Worm (Caenorhabditis elegans) whole organism, L3 larva: ENCODE results near the gene R05C11.4.
"Not testable (repeated sequence)": the region's sequence is repeated elsewhere in the genome, so short reads cannot be mapped to it uniquely, and the experiment has no call there.

Experiments used
- R02D3.7 ChIP-seq: fragments of 150-350 bp; optimal IDR thresholded peaks from 2 replicates; lab custom pipeline; 2014; ENCODE audit warnings: missing biosample characterization, missing genetic modification characterization
- aly-2 ChIP-seq: fragments of 150-350 bp; optimal IDR thresholded peaks from 2 replicates; lab custom pipeline; 2014; ENCODE audit warnings: missing biosample characterization, missing genetic modification characterization
- ama-1 ChIP-seq: fragments of 150-350 bp; optimal IDR thresholded peaks from 2 replicates; lab custom pipeline; 2018
- ceh-16 ChIP-seq: sonication (generic microtip); optimal IDR thresholded peaks from 2 replicates; lab custom pipeline; 2017; ENCODE audit warnings: missing biosample characterization, missing genetic modification characterization
- ceh-28 ChIP-seq: fragments of 150-350 bp; optimal IDR thresholded peaks from 2 replicates; lab custom pipeline; 2014; ENCODE audit warnings: missing biosample characterization, missing genetic modification reagents, missing genetic modification characterization
- ceh-82 ChIP-seq: fragments of 150-350 bp; optimal IDR thresholded peaks from 2 replicates; lab custom pipeline; 2014; ENCODE audit warnings: missing biosample characterization, missing genetic modification characterization
- ceh-9 ChIP-seq: sonication (generic microtip); optimal IDR thresholded peaks from 2 replicates; lab custom pipeline; 2018; ENCODE audit warnings: missing biosample characterization, missing genetic modification characterization
- daf-12 ChIP-seq: fragments of 150-350 bp; optimal IDR thresholded peaks from 2 replicates; lab custom pipeline; 2014; ENCODE audit warnings: missing biosample characterization, missing genetic modification reagents, missing genetic modification characterization
- egl-27 ChIP-seq: sonication (generic microtip); optimal IDR thresholded peaks from 4 replicates; lab custom pipeline; 2017; ENCODE audit warnings: missing biosample characterization, missing genetic modification reagents, missing genetic modification characterization
- egl-5 ChIP-seq: fragments of 150-350 bp; optimal IDR thresholded peaks from 2 replicates; lab custom pipeline; 2017; ENCODE audit warnings: missing biosample characterization, missing genetic modification reagents, missing genetic modification characterization, inconsistent platforms
- elt-1 ChIP-seq: fragments of 150-350 bp; optimal IDR thresholded peaks from 2 replicates; lab custom pipeline; 2014; ENCODE audit warnings: missing biosample characterization, missing genetic modification characterization
- elt-2 ChIP-seq: sonication (generic microtip); optimal IDR thresholded peaks from 2 replicates; lab custom pipeline; 2016; ENCODE audit warnings: missing genetic modification reagents, mild to moderate bottlenecking, missing genetic modification characterization, missing compliant biosample characterization
- elt-3 ChIP-seq, 3 experiments: fragments of 150-350 bp in 1 of 3; sonication (generic microtip) in 2 of 3; optimal IDR thresholded peaks; 2 replicates in 2 of 3; 4 replicates in 1 of 3; lab custom pipeline; 2014 to 2017; ENCODE audit warnings: missing biosample characterization in 3 of 3, missing genetic modification characterization in 3 of 3
- eor-1 ChIP-seq, 2 experiments: fragments of 150-350 bp; optimal IDR thresholded peaks; 2 replicates each; lab custom pipeline; 2014 to 2018; ENCODE audit warnings: missing biosample characterization in 2 of 2, missing genetic modification characterization in 2 of 2
- fkh-2 ChIP-seq: fragments of 150-350 bp; optimal IDR thresholded peaks from 2 replicates; lab custom pipeline; 2014; ENCODE audit warnings: missing biosample characterization, missing genetic modification reagents, missing genetic modification characterization
- fos-1 ChIP-seq: fragments of 150-350 bp; optimal IDR thresholded peaks from 2 replicates; lab custom pipeline; 2014; ENCODE audit warnings: missing biosample characterization, missing genetic modification characterization
- hmg-11 ChIP-seq: sonication (generic microtip); optimal IDR thresholded peaks from 2 replicates; lab custom pipeline; 2016; ENCODE audit warnings: missing genetic modification characterization, missing compliant biosample characterization
- jun-1 ChIP-seq: fragments of 150-350 bp; optimal IDR thresholded peaks from 2 replicates; lab custom pipeline; 2014; ENCODE audit warnings: missing biosample characterization, missing genetic modification reagents, missing genetic modification characterization
- lin-15B ChIP-seq: fragments of 150-350 bp; optimal IDR thresholded peaks from 2 replicates; lab custom pipeline; 2014; ENCODE audit warnings: missing biosample characterization, missing genetic modification characterization
- lin-39 ChIP-seq: fragments of 150-350 bp; optimal IDR thresholded peaks from 2 replicates; lab custom pipeline; 2018; ENCODE audit warnings: missing biosample characterization, missing genetic modification reagents, missing genetic modification characterization
- lsy-12 ChIP-seq: sonication (generic microtip); optimal IDR thresholded peaks from 2 replicates; lab custom pipeline; 2016; ENCODE audit warnings: mild to moderate bottlenecking, missing genetic modification characterization, missing compliant biosample characterization
- mdl-1 ChIP-seq: fragments of 150-350 bp; optimal IDR thresholded peaks from 2 replicates; lab custom pipeline; 2014; ENCODE audit warnings: missing biosample characterization, missing genetic modification characterization
- mml-1 ChIP-seq: fragments of 150-350 bp; sonication (generic microtip); optimal IDR thresholded peaks from 3 replicates; lab custom pipeline; 2014; ENCODE audit warnings: missing biosample characterization, missing genetic modification characterization
- nfya-1 ChIP-seq: sonication (generic microtip); optimal IDR thresholded peaks from 2 replicates; lab custom pipeline; 2017; ENCODE audit warnings: missing genetic modification characterization, mild to moderate bottlenecking, missing compliant biosample characterization, antibody characterized with exemption, moderate library complexity; ENCODE audit not compliant: insufficient read depth
- nhr-11 ChIP-seq: fragments of 150-350 bp; optimal IDR thresholded peaks from 2 replicates; lab custom pipeline; 2014; ENCODE audit warnings: missing biosample characterization, missing genetic modification characterization
- nhr-12 ChIP-seq: fragments of 150-350 bp; optimal IDR thresholded peaks from 2 replicates; lab custom pipeline; 2014; ENCODE audit warnings: missing biosample characterization, missing genetic modification characterization
- nhr-23 ChIP-seq: fragments of 150-350 bp; optimal IDR thresholded peaks from 2 replicates; lab custom pipeline; 2014; ENCODE audit warnings: missing biosample characterization, missing genetic modification reagents, missing genetic modification characterization
- nhr-237 ChIP-seq: fragments of 150-350 bp; optimal IDR thresholded peaks from 2 replicates; lab custom pipeline; 2014; ENCODE audit warnings: missing biosample characterization, missing genetic modification characterization
- nhr-25 ChIP-seq: sonication (generic microtip); optimal IDR thresholded peaks from 2 replicates; lab custom pipeline; 2017; ENCODE audit warnings: missing biosample characterization, missing genetic modification characterization
- nhr-43 ChIP-seq: sonication (generic microtip); optimal IDR thresholded peaks from 2 replicates; lab custom pipeline; 2016; ENCODE audit warnings: mild to moderate bottlenecking, missing genetic modification characterization, missing compliant biosample characterization; ENCODE audit not compliant: poor library complexity, severe bottlenecking
- nhr-67 ChIP-seq: fragments of 150-350 bp; optimal IDR thresholded peaks from 2 replicates; lab custom pipeline; 2014; ENCODE audit warnings: missing biosample characterization, missing genetic modification characterization
- nhr-76 ChIP-seq: fragments of 150-350 bp; sonication (generic microtip); optimal IDR thresholded peaks from 5 replicates; lab custom pipeline; 2014; ENCODE audit warnings: missing biosample characterization, missing genetic modification characterization
- nhr-77 ChIP-seq: fragments of 150-350 bp; optimal IDR thresholded peaks from 2 replicates; lab custom pipeline; 2014; ENCODE audit warnings: missing biosample characterization, missing genetic modification characterization
- pha-4 ChIP-seq: fragments of 150-350 bp; optimal IDR thresholded peaks from 2 replicates; lab custom pipeline; 2014; ENCODE audit warnings: missing biosample characterization, missing genetic modification reagents, missing genetic modification characterization
- pqm-1 ChIP-seq: fragments of 150-350 bp; optimal IDR thresholded peaks from 2 replicates; lab custom pipeline; 2017; ENCODE audit warnings: missing biosample characterization, missing genetic modification characterization, inconsistent platforms
- sea-2 ChIP-seq: fragments of 150-350 bp; sonication (generic microtip); optimal IDR thresholded peaks from 4 replicates; lab custom pipeline; 2014; ENCODE audit warnings: missing biosample characterization, missing genetic modification reagents, missing genetic modification characterization
- skn-1 ChIP-seq: fragments of 150-350 bp; optimal IDR thresholded peaks from 2 replicates; lab custom pipeline; 2014; ENCODE audit warnings: missing biosample characterization, missing genetic modification characterization
- snpc-4 ChIP-seq: fragments of 150-350 bp; optimal IDR thresholded peaks from 2 replicates; lab custom pipeline; 2014; ENCODE audit warnings: missing biosample characterization, missing genetic modification characterization
- unc-39 ChIP-seq: sonication (generic microtip); optimal IDR thresholded peaks from 4 replicates; lab custom pipeline; 2017; ENCODE audit warnings: missing biosample characterization, missing genetic modification characterization
- unc-62 ChIP-seq: fragments of 150-350 bp; sonication (generic microtip); optimal IDR thresholded peaks from 4 replicates; lab custom pipeline; 2014; ENCODE audit warnings: missing biosample characterization, missing genetic modification reagents, missing genetic modification characterization
- zag-1 ChIP-seq: fragments of 150-350 bp; optimal IDR thresholded peaks from 2 replicates; lab custom pipeline; 2014; ENCODE audit warnings: missing biosample characterization, missing genetic modification characterization
- ztf-11 ChIP-seq: fragments of 150-350 bp; optimal IDR thresholded peaks from 2 replicates; lab custom pipeline; 2014; ENCODE audit warnings: missing biosample characterization, missing genetic modification characterization
- ztf-4 ChIP-seq: fragments of 150-350 bp; optimal IDR thresholded peaks from 2 replicates; lab custom pipeline; 2014; ENCODE audit warnings: missing biosample characterization, missing genetic modification characterization

Gene R05C11.4

DNA sequence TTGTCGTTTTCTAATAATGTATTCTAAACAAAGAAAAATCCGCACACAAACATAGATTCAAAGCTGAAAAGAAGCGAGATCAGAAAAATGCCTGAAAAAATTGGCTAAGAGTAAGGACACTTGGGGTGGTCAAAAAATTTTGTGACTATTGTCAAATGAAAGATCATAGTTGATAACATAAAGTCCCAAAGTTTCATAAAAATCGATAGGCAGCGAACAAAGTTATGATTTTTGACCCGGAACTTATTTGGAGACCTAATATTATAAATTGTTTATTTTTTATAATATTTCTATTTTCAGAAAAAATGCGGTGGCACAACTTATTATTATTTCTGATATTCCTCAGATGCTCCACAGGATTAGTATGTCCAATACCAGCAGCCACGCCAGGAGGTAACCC lies at the start of gene R05C11.4:
TSS of gene R05C11.4 (plus strand) at position 301 of the 400 bp plus-strand sequence.
- not testable (repeated sequence) for TF ChIP-seq aly-2 (tag; lab: Kevin White, UChicago); daf-12 (tag; lab: Kevin White, UChicago); pqm-1

DNA sequence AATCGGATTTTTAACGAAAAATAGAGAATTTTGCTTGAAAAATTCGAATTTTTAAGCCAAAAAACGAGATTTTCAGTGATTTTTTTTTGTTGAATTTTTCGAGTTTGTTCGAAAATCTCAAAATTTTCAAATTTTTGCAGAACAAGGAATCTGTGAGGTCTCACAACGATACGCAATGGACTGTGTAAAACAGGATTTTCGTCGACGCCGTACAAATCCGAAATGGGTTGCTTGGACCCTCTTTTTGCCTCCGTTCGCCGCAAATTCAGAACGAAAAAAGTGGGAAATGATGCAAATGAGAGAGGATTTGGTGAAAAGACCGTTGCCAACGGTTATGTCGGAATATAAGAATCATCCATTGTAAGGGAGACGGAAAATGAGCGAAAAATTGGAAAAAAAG lies 49.0 kb upstream of the R05C11.4 start:
- TF ChIP-seq nhr-237, result no peak
- TF ChIP-seq egl-27 (tag; lab: Kevin White, UChicago), result no peak
- TF ChIP-seq ztf-4 (tag; lab: Kevin White, UChicago), result no peak
- TF ChIP-seq pqm-1, result no peak
- TF ChIP-seq ceh-9 (tag; lab: Kevin White, UChicago), result no peak
- TF ChIP-seq egl-5 (tag; lab: Kevin White, UChicago), result no peak
- no peak for TF ChIP-seq jun-1 (tag; lab: Kevin White, UChicago)
- TF ChIP-seq daf-12 (tag; lab: Kevin White, UChicago), result no peak
- TF ChIP-seq ceh-82 (tag; lab: Kevin White, UChicago), result no peak
- TF ChIP-seq ceh-28 (tag; lab: Kevin White, UChicago), result no peak
- no peak for TF ChIP-seq zag-1 (tag; lab: Kevin White, UChicago)
- TF ChIP-seq nhr-67 (tag; lab: Kevin White, UChicago), result no peak

DNA sequence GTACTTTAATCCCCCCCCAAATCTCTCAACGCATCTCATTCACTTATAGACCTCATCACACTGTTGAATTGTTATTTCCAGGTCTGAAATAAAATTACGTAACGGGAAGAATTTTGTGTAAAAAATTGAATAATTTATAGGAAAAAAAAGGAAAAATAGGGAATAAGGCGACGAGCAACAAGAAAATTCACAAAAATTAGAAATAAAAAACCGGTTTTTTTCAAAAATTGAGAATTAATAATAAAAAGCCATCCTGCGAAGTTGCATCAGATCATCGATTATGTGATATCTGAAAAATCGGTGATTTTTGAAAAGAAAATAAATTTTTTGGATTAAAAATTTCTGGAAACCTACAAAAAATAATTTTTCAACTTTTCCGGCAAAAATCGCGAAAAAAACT lies 42.4 kb upstream of the R05C11.4 start:
- TF ChIP-seq nhr-23 (no peak), ceh-9 (tag; lab: Kevin White, UChicago) (no peak), skn-1 (tag; lab: Kevin White, UChicago) (no peak), nhr-12 (tag; lab: Kevin White, UChicago) (no peak), ceh-16 (tag; lab: Kevin White, UChicago) (no peak), lsy-12 (tag; lab: Kevin White, UChicago) (no peak), unc-62 (GFP tag; lab: Kevin White, UChicago) (no peak), eor-1 (tag; optimal IDR thresholded peaks at IDR 0.05; lab: Kevin White, UChicago) (no peak), daf-12 (tag; lab: Kevin White, UChicago) (no peak), ztf-4 (tag; lab: Kevin White, UChicago) (no peak), nhr-11 (no peak), egl-5 (tag; lab: Kevin White, UChicago) (no peak), pha-4 (no peak), fos-1 (tag; lab: Kevin White, UChicago) (no peak), nfya-1 (tag; lab: Kevin White, UChicago) (no peak)

DNA sequence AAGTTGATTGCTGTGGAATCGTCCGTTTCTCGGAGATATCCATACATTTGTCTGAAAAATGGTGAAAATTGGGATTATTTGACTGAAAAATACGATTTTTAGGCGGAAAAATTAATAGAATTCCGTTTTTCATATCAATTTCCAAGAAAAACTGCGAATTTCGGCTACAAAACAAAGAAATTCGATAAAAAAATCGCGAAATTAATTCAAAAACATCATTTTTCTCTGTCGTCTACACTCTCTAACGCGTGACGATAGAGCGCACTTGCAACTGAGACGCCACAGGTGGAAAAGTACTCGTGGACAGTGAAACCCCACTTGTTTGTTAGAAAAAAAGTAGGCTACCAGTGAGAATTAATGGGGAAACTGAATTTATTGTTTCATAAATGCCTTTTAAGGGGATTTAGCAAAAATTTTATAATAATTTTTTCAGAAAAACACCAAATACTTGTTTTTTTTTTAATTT lies 18.3 kb upstream of the R05C11.4 start, which contains the start of gene cpsf-1:
TSS of gene cpsf-1 (minus strand) at position 51 of the 466 bp plus-strand sequence.
- TF ChIP-seq nhr-76, result no peak
- TF ChIP-seq fos-1 (tag; lab: Kevin White, UChicago), result no peak
- TF ChIP-seq pqm-1, result peak; percentile 56
- peak; percentile 92 for TF ChIP-seq lin-15B (tag; lab: Kevin White, UChicago)
- TF ChIP-seq unc-62 (GFP tag; lab: Kevin White, UChicago), result no peak
- peak; percentile 75 for TF ChIP-seq skn-1 (tag; lab: Kevin White, UChicago)
- TF ChIP-seq jun-1 (tag; lab: Kevin White, UChicago), result peak; percentile 39
- TF ChIP-seq aly-2 (tag; lab: Kevin White, UChicago), result no peak
- TF ChIP-seq zag-1 (tag; lab: Kevin White, UChicago), result no peak
- TF ChIP-seq ceh-28 (tag; lab: Kevin White, UChicago), result peak; percentile 53
- TF ChIP-seq ceh-16 (tag; lab: Kevin White, UChicago), result no peak
- TF ChIP-seq nhr-25 (tag; lab: Kevin White, UChicago), result peak; percentile 77
- no peak for TF ChIP-seq ama-1 (lab: Kevin White, UChicago)
- no peak for TF ChIP-seq fkh-2 (tag; lab: Kevin White, UChicago)
- TF ChIP-seq lin-39 (tag; lab: Kevin White, UChicago), result peak; percentile 81
- TF ChIP-seq mdl-1 (tag; lab: Kevin White, UChicago), result no peak
- peak; percentile 72 for TF ChIP-seq hmg-11 (tag; lab: Kevin White, UChicago)
- TF ChIP-seq snpc-4 (tag; lab: Kevin White, UChicago), result peak; percentile 77
- peak; percentile 4 for TF ChIP-seq nhr-11
- TF ChIP-seq lsy-12 (tag; lab: Kevin White, UChicago), result peak; percentile 1
- no peak for TF ChIP-seq elt-1 (tag; lab: Kevin White, UChicago)
- TF ChIP-seq egl-5 (tag; lab: Kevin White, UChicago), result peak; percentile 38
- TF ChIP-seq R02D3.7, result peak; percentile 69
- no peak for TF ChIP-seq unc-39 (tag; lab: Kevin White, UChicago)
- no peak for TF ChIP-seq nhr-43 (tag; lab: Kevin White, UChicago)
- peak; percentile 84 for TF ChIP-seq nfya-1 (tag; lab: Kevin White, UChicago)
- TF ChIP-seq sea-2, result no peak
- TF ChIP-seq elt-2 (tag; lab: Kevin White, UChicago), result no peak
- TF ChIP-seq pha-4, result peak; percentile 97
- no peak for TF ChIP-seq mml-1 (tag; lab: Kevin White, UChicago)
- no peak for TF ChIP-seq nhr-237
- no peak for TF ChIP-seq nhr-77
- peak; percentile 87 for TF ChIP-seq nhr-23
- TF ChIP-seq ceh-82 (tag; lab: Kevin White, UChicago), result peak; percentile 58
- no peak for TF ChIP-seq ceh-9 (tag; lab: Kevin White, UChicago)
- no peak for TF ChIP-seq elt-3 (tag; optimal IDR thresholded peaks at IDR 0.05; lab: Kevin White, UChicago)
- TF ChIP-seq ztf-11, result no peak
